Fruit fly (Drosophila melanogaster): ENCODE data around the gene CG46316.
A peak's percentile ranks its signal among the peaks of the same experiment; 100 is the strongest.

The CG46316 gene

DNA sequence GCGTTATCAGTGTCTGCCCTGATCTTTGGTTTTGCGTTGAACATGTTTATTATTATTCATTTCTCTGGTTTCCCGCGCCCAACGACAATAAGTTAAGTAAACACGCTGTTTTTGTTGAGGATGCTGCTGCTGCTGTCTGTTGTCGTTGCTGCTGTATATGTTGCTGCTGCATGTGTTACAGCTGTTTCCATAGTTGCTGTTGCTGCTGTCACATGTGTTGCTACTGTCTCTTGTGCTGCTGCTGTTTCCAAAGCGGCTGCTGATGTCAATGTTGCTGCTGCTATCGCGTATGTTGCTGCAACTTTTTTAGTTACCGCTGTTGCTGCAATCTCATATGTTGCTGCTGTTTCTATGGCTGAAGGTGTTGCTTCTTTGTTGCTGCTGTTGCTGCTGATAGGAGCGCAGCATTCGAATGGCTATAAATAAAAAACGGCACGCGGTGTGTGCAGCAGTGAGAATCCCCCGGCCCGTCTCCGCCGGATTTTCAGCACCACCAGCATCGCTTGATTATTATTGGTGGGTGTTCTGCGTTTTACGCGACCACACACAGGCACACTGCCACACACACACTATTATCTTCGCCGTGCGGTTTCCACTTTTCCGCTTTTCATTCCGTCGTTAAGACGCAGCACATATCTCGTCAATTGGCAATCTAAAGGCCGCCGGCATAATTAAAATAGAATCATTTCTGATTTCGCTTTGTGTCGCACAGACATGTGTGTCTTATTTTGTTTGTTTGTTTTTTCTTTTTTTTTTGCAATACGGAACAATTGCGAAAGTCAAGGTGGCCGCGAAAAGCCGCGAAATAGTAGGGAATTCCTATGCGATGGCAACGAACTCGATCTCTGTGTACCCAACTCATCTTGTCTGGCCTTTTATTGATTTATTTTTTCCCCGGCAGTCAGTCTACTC, 8.1 kb downstream of the CG46316 start (continued):
- TF ChIP-seq esn (GFP tag; optimal IDR thresholded peaks at IDR 0.05), result no peak
- TF ChIP-seq ss (GFP tag; optimal IDR thresholded peaks at IDR 0.05), result no peak
- TF ChIP-seq Sox15 (GFP tag; optimal IDR thresholded peaks at IDR 0.05), result no peak
- TF ChIP-seq CG16779 (tag; optimal IDR thresholded peaks at IDR 0.05), result no peak
- peak in 1 of 2 experiments; percentile 36 for TF ChIP-seq salr (GFP tag; optimal IDR thresholded peaks at IDR 0.05)
- TF ChIP-seq CG34406 (GFP tag; optimal IDR thresholded peaks at IDR 0.05), result no peak
- peak; percentile 76 for TF ChIP-seq CG6163 (GFP tag; IDR thresholded peaks at IDR 0.05)
- no peak for TF ChIP-seq CG11294 (GFP tag; IDR thresholded peaks at IDR 0.05)
- no peak for TF ChIP-seq CG10631 (GFP tag; optimal IDR thresholded peaks at IDR 0.05)
- TF ChIP-seq Hr38 (GFP tag; optimal IDR thresholded peaks at IDR 0.05), result no peak
- no peak for TF ChIP-seq Gug (GFP tag; IDR thresholded peaks at IDR 0.05)
- no peak for TF ChIP-seq Met (GFP tag; optimal IDR thresholded peaks at IDR 0.05)
- no peak for TF ChIP-seq Ets21C (GFP tag; optimal IDR thresholded peaks at IDR 0.05)
- no peak for TF ChIP-seq vri (GFP tag; optimal IDR thresholded peaks at IDR 0.05)
- TF ChIP-seq Hr39 (GFP tag; optimal IDR thresholded peaks at IDR 0.05), result no peak
- no peak for TF ChIP-seq Sox14 (GFP tag; optimal IDR thresholded peaks at IDR 0.05)
- no peak for TF ChIP-seq CG31627 (GFP tag; optimal IDR thresholded peaks at IDR 0.05)
- TF ChIP-seq CG11902 (GFP tag; optimal IDR thresholded peaks at IDR 0.05), result no peak
- no peak for TF ChIP-seq CG15336 (GFP tag; IDR thresholded peaks at IDR 0.05)
- no peak for TF ChIP-seq CG6854 (GFP tag; optimal IDR thresholded peaks at IDR 0.05)
- no peak for TF ChIP-seq cyc (GFP tag; optimal IDR thresholded peaks at IDR 0.05)
- TF ChIP-seq Eip78C (GFP tag), result peak; percentile 3
- TF ChIP-seq fkh (GFP tag; optimal IDR thresholded peaks at IDR 0.05), result no peak
- TF ChIP-seq acj6 (GFP tag; optimal IDR thresholded peaks at IDR 0.05), result no peak
- no peak for TF ChIP-seq dac (GFP tag; optimal IDR thresholded peaks at IDR 0.05)
- peak; percentile 79 for TF ChIP-seq CG3919 (GFP tag; optimal IDR thresholded peaks at IDR 0.05)

- TF ChIP-seq fd85E (GFP tag; optimal IDR thresholded peaks at IDR 0.05) (no peak), CG15336 (GFP tag; IDR thresholded peaks at IDR 0.05) (no peak), fd59A (GFP tag; optimal IDR thresholded peaks at IDR 0.05) (no peak)
Observed at dm6 chr3R:24726347-24726891, 13.8 kb downstream of the CG46316 start.

- no peak for TF ChIP-seq fd59A (GFP tag; optimal IDR thresholded peaks at IDR 0.05)
- TF ChIP-seq svp (GFP tag), result peak; percentile 97
Observed at dm6 chr3R:24727038-24727437, 14.5 kb downstream of the CG46316 start.

- peak; percentile 13 for TF ChIP-seq svp (GFP tag)
- TF ChIP-seq Eip93F (GFP tag; optimal IDR thresholded peaks at IDR 0.05), result no peak
- TF ChIP-seq Blimp-1 (GFP tag; optimal IDR thresholded peaks at IDR 0.05), result peak; percentile 93
Observed at dm6 chr3R:24749055-24749992, 36.7 kb downstream of the CG46316 start, which contains the start of gene tld. Gene tld (plus strand): TSS chr3R:24749731.
